Worm (Caenorhabditis elegans) whole organism, L4/young adult: ENCODE results near the gene F21D9.3.

ENCODE experiments used
- W03F9.2 ChIP-seq: fragments of 150-350 bp; optimal IDR thresholded peaks from 2 replicates; lab custom pipeline; 2014; ENCODE audit warnings: missing biosample characterization, missing genetic modification characterization
- dao-5 ChIP-seq: sonication (generic microtip); optimal IDR thresholded peaks from 2 replicates; lab custom pipeline; 2016; ENCODE audit warnings: missing genotype, missing genetic modification characterization, moderate library complexity, missing compliant biosample characterization
- him-1 ChIP-seq: sonication (generic microtip); optimal IDR thresholded peaks from 2 replicates; lab custom pipeline; 2016; ENCODE audit warnings: missing genotype, missing genetic modification reagents, missing genetic modification characterization, missing compliant biosample characterization

Gene F21D9.3

DNA sequence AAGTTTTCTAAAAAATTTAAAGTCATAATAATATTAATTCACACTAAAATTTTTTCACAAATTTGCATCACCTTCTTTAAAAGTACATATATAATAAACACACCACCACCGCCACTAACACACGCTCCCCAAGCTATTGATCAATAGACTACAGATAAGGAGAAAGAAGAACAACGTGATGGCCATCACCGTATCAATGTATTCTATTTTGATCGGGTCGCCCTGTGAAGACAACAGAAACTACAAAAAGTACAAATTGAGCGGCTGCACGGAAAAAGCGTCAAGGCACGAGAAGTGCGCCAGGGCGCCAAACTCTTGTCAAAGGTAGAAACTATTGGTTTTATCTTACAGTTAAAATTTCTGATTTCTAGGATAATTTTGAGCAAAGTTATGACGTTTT is 45.2 kb downstream of the F21D9.3 start:
- no peak for TF ChIP-seq dao-5 (tag; lab: Kevin White, UChicago)
- no peak for TF ChIP-seq him-1
- TF ChIP-seq W03F9.2 (tag; lab: Kevin White, UChicago) = no peak

DNA sequence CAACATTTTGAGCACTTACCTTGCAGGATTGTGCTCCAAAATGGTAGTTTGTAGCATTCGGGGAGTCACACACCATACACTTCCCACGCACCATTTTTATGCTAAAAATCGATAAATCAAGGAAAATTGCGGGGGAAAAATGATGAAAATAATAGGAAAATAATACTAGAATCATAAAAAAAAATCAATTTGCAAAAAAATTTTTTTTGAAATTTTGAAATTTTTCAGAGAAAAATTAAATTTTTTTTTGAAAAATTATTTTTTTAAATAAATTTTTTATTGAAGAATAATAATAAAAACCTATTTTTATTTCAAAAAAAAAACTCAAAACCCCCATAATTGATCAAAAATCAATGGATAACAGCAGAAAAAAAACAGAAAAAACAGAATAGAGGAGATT is 45.8 kb downstream of the F21D9.3 start, which contains the start of gene nhr-79:
TSS of gene nhr-79 (minus strand) at position 101 of the 400 bp plus-strand sequence.
- TF ChIP-seq dao-5 (tag; lab: Kevin White, UChicago) = no peak
